Fruit fly (Drosophila melanogaster) whole organism, embryonic: ENCODE results near the gene ihog.

Source experiments
- Atf3 ChIP-seq: fragments of 200-800 bp; sonication (Bioruptor generic); optimal IDR thresholded peaks from 3 replicates; lab custom pipeline; 2016; ENCODE audit warnings: missing biosample characterization, missing genetic modification characterization
- B-H2 ChIP-seq: fragments of 200-800 bp; sonication (Bioruptor generic); optimal IDR thresholded peaks from 2 replicates; lab custom pipeline; 2018; ENCODE audit warnings: missing biosample characterization, mild to moderate bottlenecking, missing genetic modification characterization
- Blimp-1 ChIP-seq: fragments of 200-800 bp; sonication (Bioruptor generic); optimal IDR thresholded peaks from 3 replicates; lab custom pipeline; 2018; ENCODE audit warnings: missing biosample characterization, missing genetic modification characterization, mild to moderate bottlenecking, moderate library complexity, missing genetic modification reagents
- CG10431 ChIP-seq: fragments of 200-800 bp; sonication (Bioruptor generic); optimal IDR thresholded peaks from 3 replicates; lab custom pipeline; 2018; ENCODE audit warnings: missing biosample characterization, mild to moderate bottlenecking, missing genetic modification characterization
- CG10979 ChIP-seq: fragments of 200-800 bp; sonication (Bioruptor generic); optimal IDR thresholded peaks from 2 replicates; lab custom pipeline; 2018; ENCODE audit warnings: missing biosample characterization, mild to moderate bottlenecking, missing genetic modification characterization, moderate library complexity
- CG11093 ChIP-seq: fragments of 200-800 bp; sonication (Bioruptor generic); IDR thresholded peaks from 3 replicates; pipeline ENCODE4 v1.3.6; 2022; ENCODE audit warnings: missing biosample characterization, missing genetic modification characterization
- CG12104 ChIP-seq: fragments of 200-800 bp; sonication (Bioruptor generic); optimal IDR thresholded peaks from 3 replicates; lab custom pipeline; 2016; ENCODE audit warnings: missing biosample characterization, missing genetic modification characterization
- CG12391 ChIP-seq: fragments of 200-800 bp; sonication (Bioruptor generic); optimal IDR thresholded peaks from 3 replicates; lab custom pipeline; 2018; ENCODE audit warnings: missing biosample characterization, mild to moderate bottlenecking, missing genetic modification characterization, moderate library complexity
- CG12942 ChIP-seq: fragments of 200-800 bp; sonication (Bioruptor generic); optimal IDR thresholded peaks from 3 replicates; lab custom pipeline; 2016; ENCODE audit warnings: missing biosample characterization, missing genetic modification characterization
- CG17802 ChIP-seq: fragments of 200-800 bp; sonication (Bioruptor generic); optimal IDR thresholded peaks from 2 replicates; lab custom pipeline; 2018; ENCODE audit warnings: missing biosample characterization, mild to moderate bottlenecking, missing genetic modification characterization, moderate library complexity
- CG33557 ChIP-seq: fragments of 200-800 bp; sonication (Bioruptor generic); optimal IDR thresholded peaks from 2 replicates; lab custom pipeline; 2019; ENCODE audit warnings: missing biosample characterization, mild to moderate bottlenecking, missing genetic modification characterization, moderate library complexity
- CG34224 ChIP-seq: fragments of 200-800 bp; sonication (Bioruptor generic); IDR thresholded peaks from 3 replicates; pipeline ENCODE4 v1.3.6; 2022; ENCODE audit warnings: missing biosample characterization, missing genetic modification characterization; ENCODE audit not compliant: partially characterized antibody
- CG34422 ChIP-seq: fragments of 200-800 bp; sonication (Bioruptor generic); IDR thresholded peaks from 3 replicates; pipeline ENCODE4 v1.3.6; 2022; ENCODE audit warnings: missing biosample characterization, missing genetic modification characterization
- CG3995 ChIP-seq: fragments of 200-800 bp; sonication (Bioruptor generic); optimal IDR thresholded peaks from 3 replicates; lab custom pipeline; 2016; ENCODE audit warnings: missing biosample characterization, missing genetic modification characterization
- CG4282 ChIP-seq: fragments of 200-800 bp; sonication (Bioruptor generic); optimal IDR thresholded peaks from 2 replicates; lab custom pipeline; 2016; ENCODE audit warnings: missing biosample characterization, missing genetic modification characterization
- CG7786 ChIP-seq: fragments of 200-800 bp; sonication (Bioruptor generic); optimal IDR thresholded peaks from 2 replicates; lab custom pipeline; 2016; ENCODE audit warnings: missing biosample characterization, missing genetic modification characterization
- CG8359 ChIP-seq: fragments of 200-800 bp; sonication (Bioruptor generic); optimal IDR thresholded peaks from 2 replicates; lab custom pipeline; 2017; ENCODE audit warnings: missing biosample characterization, mild to moderate bottlenecking, missing genetic modification characterization, borderline replicate concordance
- CG9817 ChIP-seq: fragments of 200-800 bp; sonication (Bioruptor generic); optimal IDR thresholded peaks from 2 replicates; lab custom pipeline; 2018; ENCODE audit warnings: missing biosample characterization, mild to moderate bottlenecking, missing genetic modification characterization, moderate library complexity
- Chrac-16 ChIP-seq: fragments of 200-800 bp; sonication (Bioruptor generic); optimal IDR thresholded peaks from 3 replicates; lab custom pipeline; 2016; ENCODE audit warnings: missing biosample characterization, missing genetic modification characterization
- D19B ChIP-seq: fragments of 200-800 bp; sonication (Bioruptor generic); optimal IDR thresholded peaks from 2 replicates; lab custom pipeline; 2017; ENCODE audit warnings: missing biosample characterization, mild to moderate bottlenecking, missing genetic modification characterization
- Doc3 ChIP-seq: fragments of 200-800 bp; sonication (Bioruptor generic); IDR thresholded peaks from 3 replicates; pipeline ENCODE4 v1.3.6; 2022; ENCODE audit warnings: missing biosample characterization, missing genetic modification characterization; ENCODE audit not compliant: partially characterized antibody
- Elba2 ChIP-seq: fragments of 200-800 bp; sonication (Bioruptor generic); optimal IDR thresholded peaks from 3 replicates; lab custom pipeline; 2016; ENCODE audit warnings: missing biosample characterization, missing genetic modification characterization
- HmgD ChIP-seq: fragments of 200-800 bp; sonication (Bioruptor generic); optimal IDR thresholded peaks from 3 replicates; lab custom pipeline; 2016; ENCODE audit warnings: missing biosample characterization, missing genetic modification characterization
- Hr39 ChIP-seq: fragments of >200 bp; optimal IDR thresholded peaks from 2 replicates; lab custom pipeline; 2017
- PHDP ChIP-seq: fragments of 200-800 bp; sonication (Bioruptor generic); optimal IDR thresholded peaks from 3 replicates; lab custom pipeline; 2018; ENCODE audit warnings: missing biosample characterization, mild to moderate bottlenecking, missing genetic modification characterization, moderate library complexity
- Xrp1 ChIP-seq: fragments of 200-800 bp; sonication (Bioruptor generic); IDR thresholded peaks from 2 replicates; pipeline ENCODE4 v1.3.6; 2022; ENCODE audit warnings: missing biosample characterization, missing genetic modification characterization
- ap ChIP-seq: fragments of 200-800 bp; sonication (Bioruptor generic); IDR thresholded peaks from 2 replicates; pipeline ENCODE4 v1.3.6; 2022; ENCODE audit warnings: missing biosample characterization, missing genetic modification characterization
- bbx ChIP-seq: fragments of 200-800 bp; sonication (Bioruptor generic); IDR thresholded peaks from 2 replicates; pipeline ENCODE4 v1.3.6; 2022; ENCODE audit warnings: missing biosample characterization, missing genetic modification characterization; ENCODE audit not compliant: partially characterized antibody
- chif ChIP-seq, 2 experiments: fragments of 200-800 bp; sonication (Bioruptor generic); optimal IDR thresholded peaks; 3 replicates each; lab custom pipeline; 2016; ENCODE audit warnings: missing biosample characterization in 2 of 2, missing genetic modification characterization in 2 of 2
- dm ChIP-seq: fragments of 200-800 bp; sonication (Bioruptor generic); optimal IDR thresholded peaks from 3 replicates; lab custom pipeline; 2016; ENCODE audit warnings: missing biosample characterization, missing genetic modification characterization
- dysf ChIP-seq: fragments of 200-800 bp; sonication (Bioruptor generic); IDR thresholded peaks from 3 replicates; pipeline ENCODE4 v1.3.6; 2022; ENCODE audit warnings: missing biosample characterization, missing genetic modification characterization
- esg ChIP-seq: fragments of 200-800 bp; sonication (Bioruptor generic); conservative IDR thresholded peaks from 2 replicates; pipeline ENCODE4 v1.3.6; 2022; ENCODE audit warnings: missing biosample characterization, missing genetic modification characterization
- gcm2 ChIP-seq: fragments of 200-800 bp; sonication (Bioruptor generic); optimal IDR thresholded peaks from 2 replicates; lab custom pipeline; 2016; ENCODE audit warnings: missing biosample characterization, missing genetic modification characterization
- gsb ChIP-seq: fragments of 200-800 bp; sonication (Bioruptor generic); IDR thresholded peaks from 2 replicates; pipeline ENCODE4 v1.3.6; 2022; ENCODE audit warnings: missing biosample characterization, missing genetic modification characterization
- gt ChIP-seq: fragments of 200-800 bp; sonication (Bioruptor generic); IDR thresholded peaks from 2 replicates; pipeline ENCODE4 v1.3.6; 2022; ENCODE audit warnings: missing biosample characterization, missing genetic modification characterization
- ham ChIP-seq: fragments of 200-800 bp; sonication (Bioruptor generic); IDR thresholded peaks from 2 replicates; pipeline ENCODE4 v1.3.6; 2022; ENCODE audit warnings: missing biosample characterization, missing genetic modification characterization
- insv ChIP-seq, 2 experiments: fragments of 200-800 bp; sonication (Bioruptor generic); optimal IDR thresholded peaks; 3 replicates each; lab custom pipeline; 2016 to 2018; ENCODE audit warnings: missing biosample characterization in 2 of 2, missing genetic modification characterization in 2 of 2
- lbe ChIP-seq: fragments of 200-800 bp; sonication (Bioruptor generic); optimal IDR thresholded peaks from 2 replicates; lab custom pipeline; 2016; ENCODE audit warnings: missing biosample characterization, mild to moderate bottlenecking, missing genetic modification characterization
- maf-S ChIP-seq: fragments of 200-800 bp; sonication (Bioruptor generic); optimal IDR thresholded peaks from 2 replicates; lab custom pipeline; 2016; ENCODE audit warnings: missing biosample characterization, missing genetic modification characterization
- nerfin-2 ChIP-seq: fragments of 200-800 bp; sonication (Bioruptor generic); IDR thresholded peaks from 2 replicates; pipeline ENCODE4 v1.3.6; 2022; ENCODE audit warnings: missing biosample characterization, missing genetic modification characterization; ENCODE audit not compliant: partially characterized antibody
- nmo ChIP-seq: fragments of 200-800 bp; sonication (Bioruptor generic); optimal IDR thresholded peaks from 2 replicates; lab custom pipeline; 2018; ENCODE audit warnings: missing biosample characterization, mild to moderate bottlenecking, missing genetic modification characterization, moderate library complexity
- otp ChIP-seq: fragments of 200-800 bp; sonication (Bioruptor generic); IDR thresholded peaks from 3 replicates; pipeline ENCODE4, ENCODE4 v1.3.6; 2022; ENCODE audit warnings: missing biosample characterization, missing genetic modification characterization
- pan ChIP-seq, 4 experiments: fragments of >200 bp in 3 of 4; fragments of 200-800 bp in 1 of 4; sonication (Bioruptor generic) in 1 of 4; optimal IDR thresholded peaks in 3 of 4; IDR thresholded peaks in 1 of 4; 2 replicates each; pipeline versions ENCODE4 v1.3.6 to Lab custom; 2017 to 2022; ENCODE audit warnings: missing biosample characterization in 2 of 4, missing genetic modification characterization in 2 of 4, mixed read lengths in 1 of 4
- pzg ChIP-seq: fragments of 200-800 bp; sonication (Bioruptor generic); optimal IDR thresholded peaks from 3 replicates; lab custom pipeline; 2018; ENCODE audit warnings: missing biosample characterization, mild to moderate bottlenecking, missing genetic modification characterization, moderate library complexity
- ranshi ChIP-seq: fragments of 200-800 bp; sonication (Bioruptor generic); IDR thresholded peaks from 2 replicates; pipeline ENCODE4 v1.3.6; 2022; ENCODE audit warnings: missing biosample characterization, missing genetic modification characterization
- sens ChIP-seq: fragments of 200-800 bp; sonication (Bioruptor generic); peaks from one replicate; lab custom pipeline; 2016; ENCODE audit warnings: missing biosample characterization, missing genetic modification characterization
- slbo ChIP-seq: fragments of 200-800 bp; sonication (Bioruptor generic); IDR thresholded peaks from 2 replicates; pipeline ENCODE4 v1.3.6; 2022; ENCODE audit warnings: missing biosample characterization, missing genetic modification characterization
- sob ChIP-seq: fragments of 200-800 bp; sonication (Bioruptor generic); IDR thresholded peaks from 2 replicates; pipeline ENCODE4 v1.3.6; 2022; ENCODE audit warnings: missing biosample characterization, missing genetic modification characterization
- ssp ChIP-seq: fragments of 200-800 bp; sonication (Bioruptor generic); IDR thresholded peaks from 2 replicates; pipeline ENCODE4 v1.3.6; 2022; ENCODE audit warnings: missing biosample characterization, missing genetic modification characterization
- vfl ChIP-seq: fragments of 200-800 bp; sonication (Bioruptor generic); optimal IDR thresholded peaks from 2 replicates; lab custom pipeline; 2016; ENCODE audit warnings: missing biosample characterization, missing genetic modification characterization
- vvl ChIP-seq: fragments of 200-800 bp; sonication (Bioruptor generic); IDR thresholded peaks from 2 replicates; pipeline ENCODE4 v1.3.6; 2022; ENCODE audit warnings: missing biosample characterization, missing genetic modification characterization

ihog gene

DNA sequence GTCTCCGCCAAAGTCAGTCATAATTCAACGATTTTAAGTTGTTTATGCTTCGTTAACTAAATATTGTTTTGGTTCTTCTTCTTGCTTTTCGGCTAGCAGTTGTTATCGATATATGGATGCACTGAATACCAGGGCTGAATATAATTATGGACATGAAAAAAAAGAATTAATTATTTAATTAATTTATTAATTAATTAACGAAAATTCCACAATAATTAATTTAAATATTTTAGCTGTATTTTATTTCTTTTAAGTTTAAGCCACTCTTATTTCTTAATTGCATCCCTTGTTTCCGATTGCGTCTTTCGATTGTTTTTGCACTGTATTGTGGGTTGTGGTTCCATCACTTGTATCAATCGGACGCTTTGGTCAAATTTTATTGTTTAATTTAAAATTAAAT is 1.5 kb upstream of the ihog start, which contains the start of the genes Gas41 and SA1 (continued):
- TF ChIP-seq CG9817 (tag; lab: Kevin White, UChicago) (peak; percentile 29), sob (GFP tag; lab: Robert Waterston, UW) (no peak), lbe (GFP tag; lab: Kevin White, UChicago) (peak; percentile 82), CG3995 (peak; percentile 32), slbo (peak; percentile 82), CG12942 (GFP tag; lab: Kevin White, UChicago) (peak; percentile 72), vfl (peak; percentile 72), ap (GFP tag; lab: Robert Waterston, UW) (no peak), nerfin-2 (GFP tag; lab: Robert Waterston, UW) (no peak), gsb (GFP tag; lab: Robert Waterston, UW) (peak; percentile 63), esg (GFP tag; lab: Robert Waterston, UW) (peak; percentile 93), CG33557 (GFP tag; lab: Kevin White, UChicago) (peak; percentile 94), CG11093 (peak; percentile 82), Elba2 (GFP tag; lab: Kevin White, UChicago) (no peak), HmgD (GFP tag; lab: Kevin White, UChicago) (no peak), CG34422 (GFP tag; lab: Robert Waterston, UW) (peak; percentile 95), dm (GFP tag; lab: Kevin White, UChicago) (peak; percentile 11), dysf (no peak), D19B (peak; percentile 48), CG7786 (GFP tag; lab: Kevin White, UChicago) (peak; percentile 47), otp (GFP tag; lab: Robert Waterston, UW) (peak; percentile 56; the same call in 1 of the 3 replicates), ssp (GFP tag; lab: Robert Waterston, UW) (no peak), CG4282 (GFP tag; lab: Kevin White, UChicago) (no peak), Chrac-16 (GFP tag; lab: Kevin White, UChicago) (peak; percentile 93), gcm2 (GFP tag; lab: Kevin White, UChicago) (no peak), ranshi (no peak), B-H2 (GFP tag; lab: Kevin White, UChicago) (peak; percentile 44), CG34224 (GFP tag; lab: Robert Waterston, UW) (peak; percentile 78), gt (GFP tag; lab: Robert Waterston, UW) (peak; percentile 58; the same call in 1 of the 2 replicates), sens (GFP tag; lab: Kevin White, UChicago) (peak; percentile 89), ham (GFP tag; lab: Robert Waterston, UW) (peak; percentile 62; the same call in 1 of the 2 replicates), vvl (GFP tag; lab: Robert Waterston, UW) (no peak), PHDP (tag; lab: Kevin White, UChicago) (peak; percentile 94), CG12104 (no peak), maf-S (no peak), Doc3 (GFP tag; lab: Robert Waterston, UW) (peak; percentile 59; the same call in 1 of the 3 replicates), CG10979 (tag; lab: Kevin White, UChicago) (peak; percentile 69), Blimp-1 (no peak), nmo (peak; percentile 24), pzg (GFP tag; lab: Kevin White, UChicago) (peak; percentile 56), CG10431 (GFP tag; lab: Kevin White, UChicago) (no peak), chif (GFP tag; optimal IDR thresholded peaks at IDR 0.05; lab: Kevin White, UChicago) (peak; percentile 24 to 44), insv (GFP tag; optimal IDR thresholded peaks at IDR 0.05; lab: Kevin White, UChicago) (no peak), CG12391 (tag; lab: Kevin White, UChicago) (peak; percentile 98), CG8359 (GFP tag; lab: Kevin White, UChicago) (peak; percentile 18), pan (optimal IDR thresholded peaks at IDR 0.05; lab: Kevin White, UChicago) (no peak), pan (GFP tag; optimal IDR thresholded peaks at IDR 0.05 in 1 of 2, IDR thresholded peaks at IDR 0.05 in 1 of 2) (peak in 1 of 2 experiments; percentile 92), CG17802 (tag; lab: Kevin White, UChicago) (peak; percentile 52), bbx (GFP tag; lab: Robert Waterston, UW) (peak; percentile 62; the same call in 1 of the 2 replicates), Hr39 (lab: Kevin White, UChicago) (no peak), Atf3 (GFP tag; lab: Kevin White, UChicago) (no peak), Xrp1 (GFP tag; lab: Robert Waterston, UW) (peak; percentile 94)
